Fruit fly (Drosophila melanogaster): Measurements from ENCODE around the gene CG3939.

Gene CG3939

DNA sequence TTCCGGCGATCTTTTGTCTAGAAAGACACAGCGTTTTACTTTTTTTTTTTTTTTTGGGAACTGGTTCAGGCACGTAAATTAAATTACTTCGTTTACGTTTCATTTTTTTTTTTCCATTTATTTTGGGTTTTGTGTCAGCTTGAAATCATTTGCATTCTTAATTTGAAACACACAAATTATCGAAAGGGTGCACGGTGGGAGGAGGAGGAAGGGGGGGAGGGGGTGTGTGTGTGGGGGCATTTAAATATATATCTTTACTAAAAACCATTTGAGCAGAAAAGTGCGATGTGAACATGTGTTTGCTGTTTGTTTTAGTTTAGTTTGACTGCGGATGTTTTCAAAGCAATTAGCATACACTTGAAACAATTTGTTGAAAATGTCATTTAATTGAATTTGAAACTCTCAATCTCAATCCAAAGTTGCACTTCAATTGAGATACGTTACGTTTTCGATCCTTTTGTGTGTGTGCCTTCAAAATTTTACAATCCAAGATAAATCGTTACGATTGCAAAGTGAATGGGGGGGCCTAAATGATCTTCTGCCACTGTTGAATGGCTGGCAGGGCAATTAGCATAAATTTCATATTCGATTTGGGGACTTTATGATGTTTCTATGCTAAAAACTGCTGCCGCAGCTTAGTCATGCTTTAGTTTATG is 17.6 kb upstream of the CG3939 start (continued):
- no peak for TF ChIP-seq amos (GFP tag; IDR thresholded peaks at IDR 0.05; ENCODE audit: partially characterized antibody)
- no peak for TF ChIP-seq dmrt11E (tag; optimal IDR thresholded peaks at IDR 0.05)
- no peak for TF ChIP-seq Dfd (GFP tag; optimal IDR thresholded peaks at IDR 0.05)
- no peak for TF ChIP-seq crc (GFP tag; optimal IDR thresholded peaks at IDR 0.05)
- no peak for TF ChIP-seq CG31365 (tag; optimal IDR thresholded peaks at IDR 0.05)
- TF ChIP-seq chif (GFP tag; optimal IDR thresholded peaks at IDR 0.05), result no peak
- no peak for TF ChIP-seq Hr39 (optimal IDR thresholded peaks at IDR 0.05)
- TF ChIP-seq h (optimal IDR thresholded peaks at IDR 0.05), result no peak
- no peak for TF ChIP-seq CG8281 (tag; optimal IDR thresholded peaks at IDR 0.05)
- no peak for TF ChIP-seq sens (GFP tag)
- TF ChIP-seq BtbVII (GFP tag; optimal IDR thresholded peaks at IDR 0.05), result no peak
- TF ChIP-seq ci (GFP tag; IDR thresholded peaks at IDR 0.05), result no peak
- peak; percentile 10 to 12 for TF ChIP-seq Pdp1 (GFP tag; optimal IDR thresholded peaks at IDR 0.05)
- no peak for TF ChIP-seq CG2889 (GFP tag; IDR thresholded peaks at IDR 0.05)
- 0 out of 2 replicates have a peak, but pooled peaks have one; percentile 22 for TF ChIP-seq chm (GFP tag; IDR thresholded peaks at IDR 0.05)
- TF ChIP-seq CG7372 (GFP tag; IDR thresholded peaks at IDR 0.05), result no peak
- peak; percentile 85 for TF ChIP-seq Awh (GFP tag; IDR thresholded peaks at IDR 0.05)
- no peak for TF ChIP-seq knrl (GFP tag; IDR thresholded peaks at IDR 0.05; ENCODE audit: partially characterized antibody)
- no peak for TF ChIP-seq CG16863 (GFP tag; optimal IDR thresholded peaks at IDR 0.05)
- TF ChIP-seq tin (GFP tag; optimal IDR thresholded peaks at IDR 0.05), result no peak
- TF ChIP-seq repo (GFP tag; optimal IDR thresholded peaks at IDR 0.05), result no peak
- TF ChIP-seq Scr (GFP tag; IDR thresholded peaks at IDR 0.05; ENCODE audit: partially characterized antibody), result no peak
- no peak for TF ChIP-seq CG14860 (GFP tag; IDR thresholded peaks at IDR 0.05; ENCODE audit: partially characterized antibody)
- TF ChIP-seq tll (GFP tag; optimal IDR thresholded peaks at IDR 0.05), result no peak
- TF ChIP-seq CG9932 (GFP tag; IDR thresholded peaks at IDR 0.05), result peak; percentile 70
- TF ChIP-seq pzg (GFP tag; optimal IDR thresholded peaks at IDR 0.05), result no peak
- no peak for TF ChIP-seq Ada2b (GFP tag; IDR thresholded peaks at IDR 0.05)
- TF ChIP-seq jigr1 (GFP tag; IDR thresholded peaks at IDR 0.05), result no peak
- TF ChIP-seq prd (optimal IDR thresholded peaks at IDR 0.05), result no peak
- peak; percentile 26; the same call in 1 of the 3 replicates for TF ChIP-seq prd (GFP tag; IDR thresholded peaks at IDR 0.05)
- no peak for TF ChIP-seq Neu2 (GFP tag; optimal IDR thresholded peaks at IDR 0.05; ENCODE audit: borderline replicate concordance)
- TF ChIP-seq gce (GFP tag; IDR thresholded peaks at IDR 0.05), result no peak
- no peak for TF ChIP-seq ATbp (GFP tag; optimal IDR thresholded peaks at IDR 0.05)
- TF ChIP-seq Dp (GFP tag; optimal IDR thresholded peaks at IDR 0.05), result no peak
- TF ChIP-seq CG14965 (GFP tag; optimal IDR thresholded peaks at IDR 0.05; ENCODE audit: borderline replicate concordance), result no peak
- TF ChIP-seq sima (GFP tag; optimal IDR thresholded peaks at IDR 0.05), result no peak
- no peak for TF ChIP-seq CG8089 (GFP tag; optimal IDR thresholded peaks at IDR 0.05)
- no peak for TF ChIP-seq CG17328 (GFP tag; IDR thresholded peaks at IDR 0.05)
- TF ChIP-seq tx (GFP tag; optimal IDR thresholded peaks at IDR 0.05), result no peak
- TF ChIP-seq CG9727 (GFP tag; optimal IDR thresholded peaks at IDR 0.05), result peak; percentile 8
- TF ChIP-seq CG8478 (optimal IDR thresholded peaks at IDR 0.05), result no peak
- TF ChIP-seq Side (GFP tag; optimal IDR thresholded peaks at IDR 0.05), result no peak
- peak; percentile 9 for TF ChIP-seq CG17385 (GFP tag; optimal IDR thresholded peaks at IDR 0.05)
- TF ChIP-seq Xrp1 (GFP tag; IDR thresholded peaks at IDR 0.05), result 0 out of 2 replicates have a peak, but pooled peaks have one; percentile 8
- TF ChIP-seq PHDP (tag; optimal IDR thresholded peaks at IDR 0.05), result peak; percentile 35
- TF ChIP-seq pfk (GFP tag; optimal IDR thresholded peaks at IDR 0.05), result no peak
- TF ChIP-seq row (GFP tag; IDR thresholded peaks at IDR 0.05), result peak; percentile 52
- TF ChIP-seq fd3F (GFP tag; optimal IDR thresholded peaks at IDR 0.05), result peak; percentile 20
- TF ChIP-seq shn (GFP tag; optimal IDR thresholded peaks at IDR 0.05), result peak; percentile 12
- TF ChIP-seq Adf1 (GFP tag; IDR thresholded peaks at IDR 0.05), result no peak
- no peak for TF ChIP-seq CG13894 (tag; optimal IDR thresholded peaks at IDR 0.05)
- peak; percentile 5 for TF ChIP-seq bab2 (GFP tag; optimal IDR thresholded peaks at IDR 0.05)
